Fruit fly (Drosophila melanogaster) S2 (cell line): ENCODE data around the gene CG14985.

Experiments
- CG8478 ChIP-seq: fragments of >200 bp; optimal IDR thresholded peaks from 2 replicates; lab custom pipeline; 2018
- CTCF ChIP-seq, 2 experiments: fragments of >200 bp; optimal IDR thresholded peaks; 2 replicates each; lab custom pipeline; 2018

- TF ChIP-seq CTCF (optimal IDR thresholded peaks at IDR 0.05; lab: Kevin White, UChicago) (no peak), CG8478 (lab: Kevin White, UChicago) (no peak)
These were observed 39.3 kb upstream of the CG14985 start for dm6 chr3L:3963979-3964378.
